Fruit fly (Drosophila melanogaster) whole organism, embryonic: ENCODE results near the gene Eig71Eg.

Source experiments
- HmgZ ChIP-seq: fragments of 200-800 bp; sonication (Bioruptor generic); optimal IDR thresholded peaks from 2 replicates; lab custom pipeline; 2018; ENCODE audit warnings: missing biosample characterization, mild to moderate bottlenecking, missing genetic modification characterization
- Mes4 ChIP-seq: fragments of 200-800 bp; sonication (Bioruptor generic); optimal IDR thresholded peaks from 2 replicates; lab custom pipeline; 2016; ENCODE audit warnings: missing biosample characterization, missing genetic modification characterization

dm6 chr3L:15683345-15683922 lies 26.0 kb downstream of the Eig71Eg start, which contains the start of the genes CG7579 and Pgant8:
- no peak for TF ChIP-seq HmgZ (tag; lab: Kevin White, UChicago)
- no peak for TF ChIP-seq Mes4 (GFP tag; lab: Kevin White, UChicago)
